Fruit fly (Drosophila melanogaster): ENCODE data around the gene CG13937.

dm6 chr3L:1882868-1883554 is at the start of gene CG13937:
- TF ChIP-seq Hey (tag; optimal IDR thresholded peaks at IDR 0.05) (no peak), repo (GFP tag; optimal IDR thresholded peaks at IDR 0.05) (no peak), mirr (GFP tag; optimal IDR thresholded peaks at IDR 0.05) (no peak), ham (GFP tag; IDR thresholded peaks at IDR 0.05) (no peak), CG8944 (GFP tag; optimal IDR thresholded peaks at IDR 0.05) (no peak), Bdp1 (GFP tag; optimal IDR thresholded peaks at IDR 0.05) (no peak), CG10366 (GFP tag; IDR thresholded peaks at IDR 0.05) (no peak), CG1233 (GFP tag; optimal IDR thresholded peaks at IDR 0.05) (no peak), zen (tag; optimal IDR thresholded peaks at IDR 0.05) (no peak), Ptx1 (GFP tag; IDR thresholded peaks at IDR 0.05) (no peak), Dfd (GFP tag; optimal IDR thresholded peaks at IDR 0.05) (no peak)

All from whole organism, embryonic.